Worm (Caenorhabditis elegans) whole organism, L4 larva: Measurements from ENCODE around the gene EEED8.3.
A peak's percentile ranks its signal among the peaks of the same experiment; 100 is the strongest.

Experiments used
- F10B5.3 ChIP-seq: sonication (generic microtip); optimal IDR thresholded peaks from 2 replicates; lab custom pipeline; 2016; ENCODE audit warnings: mild to moderate bottlenecking, missing genetic modification characterization, missing compliant biosample characterization
- F26F4.8 ChIP-seq: fragments of 200-800 bp; sonication (Bioruptor generic); conservative IDR thresholded peaks from 2 replicates; pipeline ENCODE4 v1.3.6; 2022; ENCODE audit warnings: missing genetic modification characterization, missing compliant biosample characterization
- F44E2.7 ChIP-seq: fragments of 200-800 bp; sonication (Bioruptor generic); IDR thresholded peaks from 2 replicates; pipeline ENCODE4 v2.1.2; 2022; ENCODE audit warnings: missing genetic modification characterization, missing compliant biosample characterization
- R02D3.7 ChIP-seq: fragments of 150-350 bp; sonication (generic microtip); optimal IDR thresholded peaks from 3 replicates; lab custom pipeline; 2014; ENCODE audit warnings: missing biosample characterization, missing genetic modification characterization
- Y48G9A.11 ChIP-seq: fragments of 200-800 bp; sonication (Bioruptor generic); IDR thresholded peaks from 2 replicates; pipeline ENCODE4 v1.3.6; 2022; ENCODE audit warnings: missing genetic modification reagents, missing genetic modification characterization, missing compliant biosample characterization
- ZK337.2 ChIP-seq: fragments of 200-800 bp; sonication (Bioruptor generic); IDR thresholded peaks from 2 replicates; pipeline ENCODE4 v1.3.6; 2022; ENCODE audit warnings: missing genetic modification reagents, missing genetic modification characterization, missing compliant biosample characterization
- ZK546.5 ChIP-seq, 2 experiments: sonication (generic microtip); optimal IDR thresholded peaks; 2 replicates each; lab custom pipeline; 2017; ENCODE audit warnings: missing biosample characterization in 2 of 2, missing genetic modification characterization in 2 of 2
- ama-1 ChIP-seq: fragments of 150-350 bp; optimal IDR thresholded peaks from 2 replicates; lab custom pipeline; 2014; ENCODE audit warnings: inconsistent platforms, mixed read lengths
- arid-1 ChIP-seq: fragments of 200-800 bp; sonication (Bioruptor generic); conservative IDR thresholded peaks from 2 replicates; pipeline ENCODE4 v1.3.6; 2022; ENCODE audit warnings: missing genetic modification reagents, missing genetic modification characterization, missing compliant biosample characterization
- attf-4 ChIP-seq: sonication (generic microtip); optimal IDR thresholded peaks from 3 replicates; lab custom pipeline; 2017; ENCODE audit warnings: missing biosample characterization, missing genetic modification characterization
- ceh-28 ChIP-seq: fragments of 150-350 bp; optimal IDR thresholded peaks from 2 replicates; lab custom pipeline; 2014; ENCODE audit warnings: missing biosample characterization, missing genetic modification reagents, missing genetic modification characterization
- ceh-44 ChIP-seq: fragments of 200-800 bp; sonication (Bioruptor generic); IDR thresholded peaks from 2 replicates; pipeline ENCODE4 v1.3.6; 2022; ENCODE audit warnings: missing genetic modification reagents, missing genetic modification characterization, missing compliant biosample characterization
- ceh-62 ChIP-seq: sonication (generic microtip); optimal IDR thresholded peaks from 2 replicates; lab custom pipeline; 2017; ENCODE audit warnings: missing biosample characterization, missing genetic modification characterization
- cey-2 ChIP-seq: sonication (generic microtip); optimal IDR thresholded peaks from 3 replicates; lab custom pipeline; 2017; ENCODE audit warnings: missing genetic modification characterization, mild to moderate bottlenecking, missing compliant biosample characterization, antibody characterized with exemption, borderline replicate concordance; ENCODE audit not compliant: insufficient read depth
- daf-12 ChIP-seq: fragments of 150-350 bp; optimal IDR thresholded peaks from 2 replicates; lab custom pipeline; 2014; ENCODE audit warnings: missing biosample characterization, missing genetic modification reagents, missing genetic modification characterization
- daf-19 ChIP-seq: fragments of 200-800 bp; sonication (Bioruptor generic); conservative IDR thresholded peaks from 2 replicates; pipeline ENCODE4 v1.3.6; 2022; ENCODE audit warnings: missing genetic modification characterization, missing compliant biosample characterization
- daf-8 ChIP-seq: fragments of 200-800 bp; sonication (Bioruptor generic); IDR thresholded peaks from 2 replicates; pipeline ENCODE4 v1.3.6; 2022; ENCODE audit warnings: missing genetic modification characterization, missing compliant biosample characterization
- dmd-9 ChIP-seq: fragments of 200-800 bp; sonication (Bioruptor generic); IDR thresholded peaks from 2 replicates; pipeline ENCODE4 v1.3.6; 2022; ENCODE audit warnings: missing genetic modification reagents, missing genetic modification characterization, missing compliant biosample characterization
- dpl-1 ChIP-seq: fragments of 150-350 bp; optimal IDR thresholded peaks from 2 replicates; lab custom pipeline; 2014; ENCODE audit warnings: missing biosample characterization, missing genetic modification reagents, missing genetic modification characterization
- gei-8 ChIP-seq: fragments of 200-800 bp; sonication (Bioruptor generic); optimal IDR thresholded peaks from 2 replicates; lab custom pipeline; 2018; ENCODE audit warnings: mild to moderate bottlenecking, missing genetic modification characterization, missing compliant biosample characterization
- hlh-11 ChIP-seq: fragments of 200-800 bp; sonication (Bioruptor generic); optimal IDR thresholded peaks from 2 replicates; lab custom pipeline; 2018; ENCODE audit warnings: mild to moderate bottlenecking, missing genetic modification characterization, missing compliant biosample characterization
- hlh-30 ChIP-seq: sonication (generic microtip); optimal IDR thresholded peaks from 2 replicates; lab custom pipeline; 2017; ENCODE audit warnings: antibody characterized with exemption, mild to moderate bottlenecking, missing genetic modification characterization, missing compliant biosample characterization; ENCODE audit not compliant: insufficient read depth
- lim-7 ChIP-seq: fragments of 200-800 bp; sonication (Bioruptor generic); IDR thresholded peaks from 2 replicates; pipeline ENCODE4 v1.3.6; 2022; ENCODE audit warnings: missing genetic modification characterization, missing compliant biosample characterization
- lin-13 ChIP-seq: fragments of 150-350 bp; optimal IDR thresholded peaks from 2 replicates; lab custom pipeline; 2014; ENCODE audit warnings: missing biosample characterization, missing genetic modification reagents, missing genetic modification characterization
- lin-15B ChIP-seq: fragments of 150-350 bp; sonication (generic microtip); optimal IDR thresholded peaks from 3 replicates; lab custom pipeline; 2014; ENCODE audit warnings: missing biosample characterization, missing genetic modification characterization
- lin-29 ChIP-seq: fragments of 200-800 bp; sonication (Bioruptor generic); IDR thresholded peaks from 2 replicates; pipeline ENCODE4 v1.3.6; 2022; ENCODE audit warnings: missing genetic modification reagents, missing genetic modification characterization, missing compliant biosample characterization
- lin-39 ChIP-seq: fragments of 150-350 bp; optimal IDR thresholded peaks from 2 replicates; lab custom pipeline; 2014; ENCODE audit warnings: missing biosample characterization, missing genetic modification reagents, missing genetic modification characterization
- madf-5 ChIP-seq, 2 experiments: fragments of 200-800 bp; sonication (Bioruptor generic); IDR thresholded peaks; 2 replicates each; pipeline ENCODE4 v1.3.6; 2022; ENCODE audit warnings: missing compliant biosample characterization in 2 of 2, missing genetic modification characterization in 2 of 2
- mdl-1 ChIP-seq, 2 experiments: fragments of 150-350 bp in 1 of 2; sonication (generic microtip) in 1 of 2; optimal IDR thresholded peaks; 2 replicates each; lab custom pipeline; 2014 to 2017; ENCODE audit warnings: missing biosample characterization in 2 of 2, missing genetic modification characterization in 2 of 2
- mdt-29 ChIP-seq: fragments of 200-800 bp; sonication (Bioruptor generic); IDR thresholded peaks from 2 replicates; pipeline ENCODE4 v1.3.6; 2022; ENCODE audit warnings: missing genetic modification reagents, missing genetic modification characterization, missing compliant biosample characterization
- mxl-2 ChIP-seq: fragments of 200-800 bp; sonication (Bioruptor generic); conservative IDR thresholded peaks from 2 replicates; pipeline ENCODE4 v1.3.6; 2022; ENCODE audit warnings: missing genetic modification reagents, missing genetic modification characterization, missing compliant biosample characterization
- mxl-3 ChIP-seq: fragments of 200-800 bp; sonication (Bioruptor generic); optimal IDR thresholded peaks from 2 replicates; lab custom pipeline; 2018; ENCODE audit warnings: mild to moderate bottlenecking, missing genetic modification characterization, missing compliant biosample characterization
- nhr-10 ChIP-seq: fragments of 150-350 bp; optimal IDR thresholded peaks from 2 replicates; lab custom pipeline; 2014; ENCODE audit warnings: missing biosample characterization, missing genetic modification characterization
- nhr-102 ChIP-seq: sonication (generic microtip); optimal IDR thresholded peaks from 2 replicates; lab custom pipeline; 2016; ENCODE audit warnings: mild to moderate bottlenecking, missing genetic modification characterization, moderate library complexity, missing compliant biosample characterization
- nhr-111 ChIP-seq: fragments of 200-800 bp; sonication (Bioruptor generic); optimal IDR thresholded peaks from 2 replicates; lab custom pipeline; 2018; ENCODE audit warnings: mild to moderate bottlenecking, missing genetic modification characterization, missing compliant biosample characterization
- nhr-48 ChIP-seq: sonication (generic microtip); optimal IDR thresholded peaks from 2 replicates; lab custom pipeline; 2016; ENCODE audit warnings: mild to moderate bottlenecking, missing genetic modification characterization, missing compliant biosample characterization
- nhr-6 ChIP-seq: fragments of 150-350 bp; optimal IDR thresholded peaks from 2 replicates; lab custom pipeline; 2014; ENCODE audit warnings: missing biosample characterization, missing genetic modification characterization
- nhr-76 ChIP-seq: fragments of 150-350 bp; optimal IDR thresholded peaks from 2 replicates; lab custom pipeline; 2014; ENCODE audit warnings: missing biosample characterization, missing genetic modification characterization
- nhr-77 ChIP-seq: fragments of 150-350 bp; optimal IDR thresholded peaks from 2 replicates; lab custom pipeline; 2014; ENCODE audit warnings: missing biosample characterization, missing genetic modification characterization
- pqm-1 ChIP-seq: sonication (generic microtip); optimal IDR thresholded peaks from 2 replicates; lab custom pipeline; 2017; ENCODE audit warnings: missing biosample characterization, missing genetic modification characterization
- rbr-2 ChIP-seq: sonication (generic microtip); optimal IDR thresholded peaks from 2 replicates; lab custom pipeline; 2016; ENCODE audit warnings: missing genotype, missing genetic modification characterization, missing compliant biosample characterization
- set-16 ChIP-seq: fragments of 200-800 bp; sonication (Bioruptor generic); IDR thresholded peaks from 2 replicates; pipeline ENCODE4 v1.3.6; 2022; ENCODE audit warnings: missing genetic modification reagents, missing genetic modification characterization, missing compliant biosample characterization
- skn-1 ChIP-seq: fragments of 150-350 bp; optimal IDR thresholded peaks from 2 replicates; lab custom pipeline; 2014; ENCODE audit warnings: missing biosample characterization, missing genetic modification characterization
- snpc-1.2 ChIP-seq: fragments of 200-800 bp; sonication (Bioruptor generic); IDR thresholded peaks from 2 replicates; pipeline ENCODE4 v1.3.6; 2022; ENCODE audit warnings: missing genetic modification reagents, missing genetic modification characterization, missing compliant biosample characterization
- snpc-4 ChIP-seq: fragments of 150-350 bp; optimal IDR thresholded peaks from 2 replicates; lab custom pipeline; 2014; ENCODE audit warnings: missing biosample characterization, missing genetic modification characterization
- spr-1 ChIP-seq: sonication (generic microtip); optimal IDR thresholded peaks from 2 replicates; lab custom pipeline; 2016; ENCODE audit warnings: mild to moderate bottlenecking, missing genetic modification characterization, missing compliant biosample characterization
- unc-130 ChIP-seq: sonication (generic microtip); optimal IDR thresholded peaks from 2 replicates; lab custom pipeline; 2016; ENCODE audit warnings: missing genetic modification reagents, missing genetic modification characterization, missing compliant biosample characterization
- vab-7 ChIP-seq: fragments of 200-800 bp; sonication (Bioruptor generic); IDR thresholded peaks from 2 replicates; pipeline ENCODE4 v1.3.6; 2022; ENCODE audit warnings: missing genetic modification reagents, missing genetic modification characterization, missing compliant biosample characterization
- zfp-2 ChIP-seq: sonication (generic microtip); optimal IDR thresholded peaks from 2 replicates; lab custom pipeline; 2016; ENCODE audit warnings: mild to moderate bottlenecking, missing genetic modification characterization, missing compliant biosample characterization
- zip-11 ChIP-seq: fragments of 200-800 bp; sonication (Bioruptor generic); IDR thresholded peaks from 2 replicates; pipeline ENCODE4 v1.3.6; 2022; ENCODE audit warnings: missing genetic modification characterization, missing compliant biosample characterization
- ztf-7 ChIP-seq: fragments of 150-350 bp; optimal IDR thresholded peaks from 2 replicates; lab custom pipeline; 2014; ENCODE audit warnings: missing biosample characterization, missing genetic modification characterization

EEED8.3 gene

ce11 chrII:5373275-5374047 lies 40.6 kb upstream of the EEED8.3 start, which contains the start of the genes agt-2 and F09E5.3 (continued):
- TF ChIP-seq nhr-77 (tag; lab: Kevin White, UChicago): peak; percentile 82
- TF ChIP-seq ama-1 (lab: Kevin White, UChicago): no peak
- peak; percentile 47 for TF ChIP-seq ztf-7 (tag; lab: Kevin White, UChicago)
- peak; percentile 58 for TF ChIP-seq nhr-6 (tag; lab: Kevin White, UChicago)
- TF ChIP-seq ZK546.5 (tag; optimal IDR thresholded peaks at IDR 0.05; lab: Kevin White, UChicago): no peak
- no peak for TF ChIP-seq snpc-1.2 (GFP tag; lab: Robert Waterston, UW)
- TF ChIP-seq lin-15B (tag; lab: Kevin White, UChicago): no peak
- TF ChIP-seq Y48G9A.11 (GFP tag; lab: Robert Waterston, UW): no peak
- no peak for TF ChIP-seq ceh-62 (tag; lab: Kevin White, UChicago)
- TF ChIP-seq lin-39 (tag; lab: Kevin White, UChicago): no peak
- no peak for TF ChIP-seq F26F4.8 (GFP tag; lab: Robert Waterston, UW)
- TF ChIP-seq daf-8 (GFP tag; lab: Robert Waterston, UW): no peak
- TF ChIP-seq nhr-76 (tag; lab: Kevin White, UChicago): no peak
- TF ChIP-seq daf-12 (tag; lab: Kevin White, UChicago): no peak
- no peak for TF ChIP-seq F44E2.7 (GFP tag; lab: Robert Waterston, UW)
- no peak for TF ChIP-seq attf-4 (tag; lab: Kevin White, UChicago)
- TF ChIP-seq arid-1 (GFP tag; lab: Robert Waterston, UW): peak; percentile 54; the same call in 1 of the 2 replicates
- TF ChIP-seq ceh-28 (tag; lab: Kevin White, UChicago): no peak
- TF ChIP-seq R02D3.7: no peak
- no peak for TF ChIP-seq lim-7 (GFP tag; lab: Robert Waterston, UW)
- no peak for TF ChIP-seq snpc-4 (tag; lab: Kevin White, UChicago)
- peak; percentile 79; the same call in 1 of the 2 replicates for TF ChIP-seq daf-19 (GFP tag; lab: Robert Waterston, UW)
- TF ChIP-seq lin-29 (GFP tag; lab: Robert Waterston, UW): peak; percentile 51; the same call in 1 of the 2 replicates
- TF ChIP-seq dpl-1 (GFP tag; lab: Kevin White, UChicago): peak; percentile 87
- no peak for TF ChIP-seq mdt-29 (GFP tag; lab: Robert Waterston, UW)
- TF ChIP-seq hlh-30 (tag; lab: Kevin White, UChicago): peak; percentile 81
- TF ChIP-seq mdl-1 (tag; optimal IDR thresholded peaks at IDR 0.05; lab: Kevin White, UChicago): peak in 1 of 2 experiments; percentile 42
- TF ChIP-seq F10B5.3 (tag; lab: Kevin White, UChicago): peak; percentile 65
- TF ChIP-seq dmd-9 (GFP tag; lab: Robert Waterston, UW): no peak
- TF ChIP-seq zip-11 (GFP tag; lab: Robert Waterston, UW): no peak
- TF ChIP-seq nhr-102 (tag; lab: Kevin White, UChicago): peak; percentile 79
- TF ChIP-seq pqm-1 (tag; lab: Kevin White, UChicago): peak; percentile 74
- TF ChIP-seq vab-7: no peak
- peak; percentile 23 for TF ChIP-seq zfp-2
- TF ChIP-seq hlh-11: peak; percentile 83
- no peak for TF ChIP-seq set-16 (GFP tag; lab: Robert Waterston, UW)
- no peak for TF ChIP-seq gei-8 (GFP tag; lab: Kevin White, UChicago)
- no peak for TF ChIP-seq cey-2 (tag; lab: Kevin White, UChicago)
- TF ChIP-seq spr-1 (tag; lab: Kevin White, UChicago): peak; percentile 80
- no peak for TF ChIP-seq madf-5 (GFP tag; IDR thresholded peaks at IDR 0.05; lab: Robert Waterston, UW)
- TF ChIP-seq nhr-48: peak; percentile 67
- TF ChIP-seq unc-130 (GFP tag; lab: Kevin White, UChicago): peak; percentile 27
- no peak for TF ChIP-seq skn-1 (tag; lab: Kevin White, UChicago)
- peak; percentile 89 for TF ChIP-seq rbr-2 (tag; lab: Kevin White, UChicago)
- TF ChIP-seq mxl-3: peak; percentile 62
- no peak for TF ChIP-seq nhr-10 (tag; lab: Kevin White, UChicago)
- TF ChIP-seq nhr-111 (GFP tag; lab: Kevin White, UChicago): no peak
- TF ChIP-seq ZK337.2: no peak
- no peak for TF ChIP-seq ceh-44 (GFP tag; lab: Robert Waterston, UW)
- TF ChIP-seq lin-13 (GFP tag; lab: Kevin White, UChicago): peak; percentile 84
- no peak for TF ChIP-seq mxl-2 (GFP tag; lab: Robert Waterston, UW)
